Worm (Caenorhabditis elegans) whole organism, L4/young adult: ENCODE data around the gene str-101.

Source experiments
- W03F9.2 ChIP-seq: fragments of 150-350 bp; optimal IDR thresholded peaks from 2 replicates; lab custom pipeline; 2014; ENCODE audit warnings: missing biosample characterization, missing genetic modification characterization
- dao-5 ChIP-seq: sonication (generic microtip); optimal IDR thresholded peaks from 2 replicates; lab custom pipeline; 2016; ENCODE audit warnings: missing genotype, missing genetic modification characterization, moderate library complexity, missing compliant biosample characterization
- him-1 ChIP-seq: sonication (generic microtip); optimal IDR thresholded peaks from 2 replicates; lab custom pipeline; 2016; ENCODE audit warnings: missing genotype, missing genetic modification reagents, missing genetic modification characterization, missing compliant biosample characterization

DNA sequence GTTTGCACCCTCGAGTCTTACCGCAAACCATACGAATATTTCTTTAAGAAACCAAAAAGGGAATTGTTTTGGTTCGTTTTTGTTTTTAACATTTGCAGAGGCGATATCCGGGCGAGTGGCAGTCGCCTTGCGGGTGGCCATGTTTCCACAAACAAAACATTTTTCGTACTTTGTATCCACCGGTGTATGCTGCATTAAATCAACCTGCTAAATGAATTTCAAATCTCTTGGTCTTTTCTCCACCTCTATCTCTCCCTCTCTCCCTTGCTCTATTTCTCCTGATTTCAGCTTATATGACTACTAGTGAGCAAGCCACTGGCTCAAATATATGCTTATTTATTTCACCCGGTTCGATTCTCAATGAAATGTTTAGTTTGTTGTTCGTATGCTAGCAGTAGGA is 34.6 kb downstream of the str-101 start, which contains the start of gene nhr-52:
- TF ChIP-seq him-1 (tag; lab: Kevin White, UChicago) (no peak), W03F9.2 (no peak), dao-5 (tag; lab: Kevin White, UChicago) (no peak)
